Worm (Caenorhabditis elegans) whole organism, L1 larva: ENCODE results near the gene T10H9.8.

ENCODE experiments used
- C34B4.2 ChIP-seq: sonication (generic microtip); optimal IDR thresholded peaks from 2 replicates; lab custom pipeline; 2017; ENCODE audit warnings: mild to moderate bottlenecking, missing genetic modification characterization, missing compliant biosample characterization
- aha-1 ChIP-seq: fragments of 150-350 bp; optimal IDR thresholded peaks from 2 replicates; lab custom pipeline; 2014; ENCODE audit warnings: missing biosample characterization, missing genetic modification characterization
- aly-2 ChIP-seq: fragments of 150-350 bp; optimal IDR thresholded peaks from 2 replicates; lab custom pipeline; 2014; ENCODE audit warnings: missing biosample characterization, missing genetic modification characterization
- ceh-82 ChIP-seq, 3 experiments: fragments of 150-350 bp in 1 of 3; sonication (generic microtip) in 2 of 3; optimal IDR thresholded peaks; 2 replicates each; lab custom pipeline; 2014 to 2017; ENCODE audit warnings: missing biosample characterization in 3 of 3, missing genetic modification characterization in 3 of 3
- ceh-88 ChIP-seq: fragments of 200-800 bp; sonication (Bioruptor generic); IDR thresholded peaks from 2 replicates; pipeline ENCODE4 v1.3.6; 2022; ENCODE audit warnings: missing genetic modification characterization, missing compliant biosample characterization
- ceh-90 ChIP-seq: sonication (generic microtip); optimal IDR thresholded peaks from 2 replicates; lab custom pipeline; 2016; ENCODE audit warnings: missing genetic modification characterization, missing compliant biosample characterization
- dsc-1 ChIP-seq: sonication (generic microtip); optimal IDR thresholded peaks from 2 replicates; lab custom pipeline; 2016; ENCODE audit warnings: mild to moderate bottlenecking, missing genetic modification characterization, missing compliant biosample characterization
- efl-1 ChIP-seq, 4 experiments: fragments of 150-350 bp; optimal IDR thresholded peaks in 3 of 4; peaks in 1 of 4; 1 replicate in 1 of 4; 2 replicates in 3 of 4; lab custom pipeline; 2014; ENCODE audit warnings: missing biosample characterization in 2 of 4, missing genetic modification characterization in 2 of 4, missing genetic modification reagents in 2 of 4
- fkh-10 ChIP-seq: sonication (generic microtip); optimal IDR thresholded peaks from 2 replicates; lab custom pipeline; 2017; ENCODE audit warnings: missing biosample characterization, missing genetic modification reagents, missing genetic modification characterization
- fkh-4 ChIP-seq: sonication (generic microtip); optimal IDR thresholded peaks from 2 replicates; lab custom pipeline; 2016; ENCODE audit warnings: missing compliant biosample characterization, missing genetic modification characterization, borderline replicate concordance
- grh-1 ChIP-seq: fragments of 200-800 bp; sonication (Bioruptor generic); IDR thresholded peaks from 2 replicates; pipeline ENCODE4 v1.3.6; 2022; ENCODE audit warnings: missing genetic modification reagents, missing genetic modification characterization, missing compliant biosample characterization
- hlh-17 ChIP-seq: fragments of 200-800 bp; sonication (Bioruptor generic); optimal IDR thresholded peaks from 2 replicates; lab custom pipeline; 2018; ENCODE audit warnings: missing genetic modification characterization, mild to moderate bottlenecking, missing compliant biosample characterization, moderate library complexity, borderline replicate concordance
- hlh-4 ChIP-seq: sonication (generic microtip); optimal IDR thresholded peaks from 2 replicates; lab custom pipeline; 2016; ENCODE audit warnings: mild to moderate bottlenecking, missing genetic modification characterization, missing compliant biosample characterization
- hpl-2 ChIP-seq: fragments of 150-350 bp; optimal IDR thresholded peaks from 2 replicates; lab custom pipeline; 2014; ENCODE audit warnings: missing biosample characterization, missing genetic modification reagents, missing genetic modification characterization
- irx-1 ChIP-seq: sonication (generic microtip); optimal IDR thresholded peaks from 2 replicates; lab custom pipeline; 2016; ENCODE audit warnings: missing genetic modification characterization, missing compliant biosample characterization
- isw-1 ChIP-seq: fragments of 200-800 bp; sonication (Bioruptor generic); IDR thresholded peaks from 2 replicates; pipeline ENCODE4 v1.3.6; 2022; ENCODE audit warnings: missing genetic modification characterization, missing compliant biosample characterization
- jun-1 ChIP-seq: fragments of 150-350 bp; optimal IDR thresholded peaks from 2 replicates; lab custom pipeline; 2014; ENCODE audit warnings: missing biosample characterization, missing genetic modification reagents, missing genetic modification characterization
- lin-14 ChIP-seq: fragments of 200-800 bp; sonication (Bioruptor generic); optimal IDR thresholded peaks from 2 replicates; lab custom pipeline; 2018; ENCODE audit warnings: mild to moderate bottlenecking, missing genetic modification characterization, moderate library complexity, missing compliant biosample characterization
- lin-39 ChIP-seq: fragments of 150-350 bp; optimal IDR thresholded peaks from 2 replicates; lab custom pipeline; 2014; ENCODE audit warnings: missing biosample characterization, missing genetic modification reagents, missing genetic modification characterization
- lsy-2 ChIP-seq, 2 experiments: fragments of 150-350 bp; optimal IDR thresholded peaks; 2 replicates each; lab custom pipeline; 2014; ENCODE audit warnings: missing biosample characterization in 2 of 2, missing genetic modification characterization in 2 of 2
- mdl-1 ChIP-seq, 2 experiments: fragments of 150-350 bp; optimal IDR thresholded peaks; 2 replicates each; lab custom pipeline; 2014 to 2017; ENCODE audit warnings: missing biosample characterization in 2 of 2, missing genetic modification characterization in 2 of 2, inconsistent platforms in 1 of 2
- mep-1 ChIP-seq: fragments of 150-350 bp; optimal IDR thresholded peaks from 2 replicates; lab custom pipeline; 2014; ENCODE audit warnings: missing biosample characterization, missing genetic modification characterization
- nhr-11 ChIP-seq: fragments of 150-350 bp; optimal IDR thresholded peaks from 2 replicates; lab custom pipeline; 2014; ENCODE audit warnings: missing biosample characterization, missing genetic modification characterization
- nhr-19 ChIP-seq: fragments of 200-800 bp; sonication (Bioruptor generic); conservative IDR thresholded peaks from 2 replicates; pipeline ENCODE4 v1.3.6; 2022; ENCODE audit warnings: missing genetic modification characterization, missing compliant biosample characterization
- nhr-237 ChIP-seq: fragments of 150-350 bp; optimal IDR thresholded peaks from 2 replicates; lab custom pipeline; 2014; ENCODE audit warnings: missing biosample characterization, missing genetic modification characterization
- nhr-77 ChIP-seq: fragments of 150-350 bp; optimal IDR thresholded peaks from 2 replicates; lab custom pipeline; 2014; ENCODE audit warnings: missing biosample characterization, missing genetic modification characterization
- nhr-85 ChIP-seq: sonication (generic microtip); peaks from one replicate; lab custom pipeline; 2016; ENCODE audit warnings: missing genetic modification characterization, inconsistent platforms, missing compliant biosample characterization
- nhr-90 ChIP-seq: sonication (generic microtip); optimal IDR thresholded peaks from 2 replicates; lab custom pipeline; 2016; ENCODE audit warnings: mild to moderate bottlenecking, missing genetic modification characterization, missing compliant biosample characterization; ENCODE audit not compliant: poor library complexity
- pag-3 ChIP-seq: sonication (generic microtip); optimal IDR thresholded peaks from 2 replicates; lab custom pipeline; 2017; ENCODE audit warnings: missing genetic modification characterization, mild to moderate bottlenecking, missing compliant biosample characterization, antibody characterized with exemption, borderline replicate concordance; ENCODE audit not compliant: insufficient read depth
- rnt-1 ChIP-seq: sonication (generic microtip); optimal IDR thresholded peaks from 2 replicates; lab custom pipeline; 2016; ENCODE audit warnings: mild to moderate bottlenecking, missing genetic modification characterization, moderate library complexity, missing compliant biosample characterization
- skn-1 ChIP-seq: fragments of 150-350 bp; optimal IDR thresholded peaks from 2 replicates; lab custom pipeline; 2014; ENCODE audit warnings: missing biosample characterization, missing genetic modification characterization
- snpc-4 ChIP-seq: fragments of 150-350 bp; optimal IDR thresholded peaks from 2 replicates; lab custom pipeline; 2014; ENCODE audit warnings: missing biosample characterization, missing genetic modification characterization
- sox-4 ChIP-seq: sonication (generic microtip); optimal IDR thresholded peaks from 2 replicates; lab custom pipeline; 2016; ENCODE audit warnings: missing genetic modification characterization, missing compliant biosample characterization
- sptf-1 ChIP-seq: fragments of 150-350 bp; optimal IDR thresholded peaks from 2 replicates; lab custom pipeline; 2014; ENCODE audit warnings: missing biosample characterization, missing genetic modification characterization
- swsn-7 ChIP-seq: sonication (generic microtip); optimal IDR thresholded peaks from 2 replicates; lab custom pipeline; 2016; ENCODE audit warnings: missing genetic modification characterization, missing compliant biosample characterization
- tbx-2 ChIP-seq: sonication (generic microtip); optimal IDR thresholded peaks from 2 replicates; lab custom pipeline; 2016; ENCODE audit warnings: missing genetic modification characterization, missing compliant biosample characterization
- tlp-1 ChIP-seq: fragments of 150-350 bp; optimal IDR thresholded peaks from 2 replicates; lab custom pipeline; 2014; ENCODE audit warnings: missing biosample characterization, missing genetic modification characterization
- unc-130 ChIP-seq: fragments of 150-350 bp; optimal IDR thresholded peaks from 2 replicates; lab custom pipeline; 2017; ENCODE audit warnings: missing biosample characterization, missing genetic modification characterization, inconsistent platforms
- unc-62 ChIP-seq: fragments of 150-350 bp; optimal IDR thresholded peaks from 2 replicates; lab custom pipeline; 2014; ENCODE audit warnings: missing biosample characterization, missing genetic modification reagents, missing genetic modification characterization
- unc-98 ChIP-seq: fragments of 200-800 bp; sonication (Bioruptor generic); IDR thresholded peaks from 2 replicates; pipeline ENCODE4 v1.3.6; 2022; ENCODE audit warnings: missing genetic modification characterization, missing compliant biosample characterization
- xbp-1 ChIP-seq: sonication (generic microtip); optimal IDR thresholded peaks from 2 replicates; lab custom pipeline; 2016; ENCODE audit warnings: missing genetic modification characterization, missing compliant biosample characterization
- zag-1 ChIP-seq: fragments of 150-350 bp; optimal IDR thresholded peaks from 2 replicates; lab custom pipeline; 2014; ENCODE audit warnings: missing biosample characterization, missing genetic modification characterization
- zip-4 ChIP-seq: fragments of 200-800 bp; sonication (Bioruptor generic); optimal IDR thresholded peaks from 2 replicates; lab custom pipeline; 2018; ENCODE audit warnings: mild to moderate bottlenecking, missing genetic modification characterization, moderate library complexity, missing compliant biosample characterization
- ztf-11 ChIP-seq, 2 experiments: sonication (generic microtip); optimal IDR thresholded peaks; 2 replicates each; lab custom pipeline; 2016 to 2017; ENCODE audit warnings: missing genetic modification characterization in 2 of 2, missing biosample characterization in 1 of 2, missing compliant biosample characterization in 1 of 2
- ztf-4 ChIP-seq: fragments of 150-350 bp; optimal IDR thresholded peaks from 2 replicates; lab custom pipeline; 2014; ENCODE audit warnings: missing biosample characterization, missing genetic modification characterization

T10H9.8 gene

ce11 chrV:6656451-6657115 is 4.4 kb downstream of the T10H9.8 start, which contains the start of gene snb-1 (continued):
- peak; percentile 99 for TF ChIP-seq zip-4 (GFP tag; lab: Kevin White, UChicago)
- TF ChIP-seq ceh-82 (tag; optimal IDR thresholded peaks at IDR 0.05; lab: Kevin White, UChicago), result peak; percentile 97 to 99 (median 97)
- TF ChIP-seq hpl-2 (GFP tag; lab: Kevin White, UChicago), result peak; percentile 48
- TF ChIP-seq mep-1, result peak; percentile 83
- peak; percentile 64 to 82 for TF ChIP-seq lsy-2 (tag; optimal IDR thresholded peaks at IDR 0.05; lab: Kevin White, UChicago)
- TF ChIP-seq dsc-1 (tag; lab: Kevin White, UChicago), result peak; percentile 34
- TF ChIP-seq unc-130 (tag; lab: Kevin White, UChicago), result peak; percentile 80
- TF ChIP-seq tlp-1 (tag; lab: Kevin White, UChicago), result no peak
- peak; percentile 89 for TF ChIP-seq nhr-85 (tag; lab: Kevin White, UChicago)
- no peak for TF ChIP-seq aly-2
- TF ChIP-seq sox-4 (tag; lab: Kevin White, UChicago), result peak; percentile 4
- TF ChIP-seq pag-3, result no peak
- peak; percentile 54 for TF ChIP-seq swsn-7 (tag; lab: Kevin White, UChicago)
- peak; percentile 19 for TF ChIP-seq nhr-77 (tag; lab: Kevin White, UChicago)
- TF ChIP-seq nhr-19 (GFP tag; lab: Robert Waterston, UW), result peak; percentile 54
- peak; percentile 35 for TF ChIP-seq ztf-4 (tag; lab: Kevin White, UChicago)
- TF ChIP-seq lin-14 (GFP tag; lab: Kevin White, UChicago), result peak; percentile 74
- no peak for TF ChIP-seq nhr-11
- TF ChIP-seq rnt-1 (tag; lab: Kevin White, UChicago), result peak; percentile 49
- peak; percentile 60 for TF ChIP-seq tbx-2 (tag; lab: Kevin White, UChicago)
- no peak for TF ChIP-seq ceh-90
- TF ChIP-seq grh-1, result peak; percentile 58
- TF ChIP-seq unc-62 (GFP tag; lab: Kevin White, UChicago), result no peak
- peak; percentile 76 for TF ChIP-seq snpc-4 (tag; lab: Kevin White, UChicago)
- no peak for TF ChIP-seq ceh-88
- TF ChIP-seq xbp-1, result peak; percentile 65
- TF ChIP-seq jun-1 (tag; lab: Kevin White, UChicago), result peak; percentile 59
- TF ChIP-seq, all 84 proteins: peak for 40

DNA sequence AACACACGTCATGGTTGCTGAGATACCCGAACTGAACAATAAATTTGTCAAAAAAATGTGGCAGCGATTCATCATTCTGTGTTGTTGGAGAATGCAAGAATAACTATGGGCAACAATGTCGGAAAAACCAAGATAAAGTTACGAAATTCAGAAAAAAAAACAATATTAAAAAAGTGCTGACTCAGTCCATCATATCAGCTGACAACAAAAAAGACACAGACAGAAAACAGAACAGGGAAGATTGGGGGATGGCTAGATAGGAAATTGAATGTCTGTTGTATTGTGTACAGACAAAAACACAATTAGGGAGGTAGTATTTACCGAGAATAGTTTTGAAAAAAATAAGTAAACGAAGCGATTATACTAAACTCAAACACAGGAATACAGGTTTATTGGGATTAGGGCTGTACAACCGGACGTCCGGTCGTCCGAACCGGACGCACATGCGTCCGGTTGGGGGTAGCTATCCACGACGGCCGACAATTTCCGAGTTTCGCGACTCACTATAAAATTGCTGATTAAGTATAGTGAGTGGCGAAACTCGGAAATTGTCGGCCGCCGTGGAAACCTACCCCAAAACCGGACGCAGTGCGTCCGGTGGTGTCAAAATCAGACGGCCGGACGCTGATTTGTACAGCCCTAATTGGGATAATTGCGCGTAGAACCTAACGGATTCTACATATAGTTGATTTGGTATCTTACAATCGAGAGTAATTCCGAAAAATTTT is 5.5 kb downstream of the T10H9.8 start:
- TF ChIP-seq mep-1 (no peak), snpc-4 (tag; lab: Kevin White, UChicago) (peak; percentile 56), zag-1 (no peak), nhr-237 (tag; lab: Kevin White, UChicago) (no peak), aha-1 (tag; lab: Kevin White, UChicago) (no peak), dsc-1 (tag; lab: Kevin White, UChicago) (no peak), fkh-4 (tag; lab: Kevin White, UChicago) (no peak), nhr-90 (no peak), ceh-82 (tag; optimal IDR thresholded peaks at IDR 0.05; lab: Kevin White, UChicago) (peak in 1 of 3 experiments; percentile 10)

ce11 chrV:6658765-6659164 is 6.6 kb downstream of the T10H9.8 start:
- TF ChIP-seq rnt-1 (tag; lab: Kevin White, UChicago) (peak; percentile 26), C34B4.2 (tag; lab: Kevin White, UChicago) (no peak), lin-39 (tag; lab: Kevin White, UChicago) (no peak), fkh-10 (GFP tag; lab: Kevin White, UChicago) (peak; percentile 72), unc-98 (GFP tag; lab: Robert Waterston, UW) (no peak), skn-1 (tag; lab: Kevin White, UChicago) (no peak), zag-1 (no peak), sptf-1 (no peak), grh-1 (no peak), efl-1 (optimal IDR thresholded peaks at IDR 0.05; lab: Kevin White, UChicago) (peak in 1 of 2 experiments; percentile 30), efl-1 (GFP tag; optimal IDR thresholded peaks at IDR 0.05 in 1 of 2; lab: Kevin White, UChicago) (peak in 1 of 2 experiments; percentile 3), lin-14 (GFP tag; lab: Kevin White, UChicago) (peak; percentile 84), swsn-7 (tag; lab: Kevin White, UChicago) (peak; percentile 35), snpc-4 (tag; lab: Kevin White, UChicago) (peak; percentile 46), mdl-1 (tag; optimal IDR thresholded peaks at IDR 0.05; lab: Kevin White, UChicago) (peak in 1 of 2 experiments; percentile 46), isw-1 (GFP tag; lab: Robert Waterston, UW) (peak; percentile 36), lsy-2 (tag; optimal IDR thresholded peaks at IDR 0.05; lab: Kevin White, UChicago) (peak in 1 of 2 experiments; percentile 51), irx-1 (tag; lab: Kevin White, UChicago) (no peak), hlh-17 (GFP tag; lab: Kevin White, UChicago) (no peak), ceh-90 (no peak), hlh-4 (tag; lab: Kevin White, UChicago) (no peak), ztf-11 (tag; optimal IDR thresholded peaks at IDR 0.05; lab: Kevin White, UChicago) (peak in 1 of 2 experiments; percentile 25), aha-1 (tag; lab: Kevin White, UChicago) (no peak), mep-1 (peak; percentile 23), tbx-2 (tag; lab: Kevin White, UChicago) (peak; percentile 53), dsc-1 (tag; lab: Kevin White, UChicago) (peak; percentile 48), ceh-88 (no peak)
